Worm (Caenorhabditis elegans) whole organism, late embryonic: ENCODE measurements around the gene Y37D8A.25.

Experiments
- K09A11.1 ChIP-seq: sonication (generic microtip); optimal IDR thresholded peaks from 2 replicates; lab custom pipeline; 2017; ENCODE audit warnings: antibody characterized with exemption, mild to moderate bottlenecking, missing genetic modification characterization, missing compliant biosample characterization; ENCODE audit not compliant: insufficient read depth
- T23F11.4 ChIP-seq: fragments of 200-800 bp; sonication (Bioruptor generic); optimal IDR thresholded peaks from 2 replicates; lab custom pipeline; 2018; ENCODE audit warnings: mild to moderate bottlenecking, missing genetic modification characterization, missing compliant biosample characterization
- ceh-14 ChIP-seq: sonication (generic microtip); optimal IDR thresholded peaks from 2 replicates; lab custom pipeline; 2016; ENCODE audit warnings: missing genotype, missing genetic modification characterization, missing compliant biosample characterization
- ceh-2 ChIP-seq: sonication (generic microtip); optimal IDR thresholded peaks from 2 replicates; lab custom pipeline; 2016; ENCODE audit warnings: missing genotype, missing genetic modification characterization, missing compliant biosample characterization
- ceh-24 ChIP-seq: sonication (generic microtip); optimal IDR thresholded peaks from 2 replicates; lab custom pipeline; 2016; ENCODE audit warnings: mild to moderate bottlenecking, missing genetic modification characterization, missing compliant biosample characterization
- ceh-30 ChIP-seq: fragments of 150-350 bp; optimal IDR thresholded peaks from 2 replicates; lab custom pipeline; 2014; ENCODE audit warnings: missing biosample characterization, missing genetic modification characterization
- ceh-31 ChIP-seq: sonication (generic microtip); optimal IDR thresholded peaks from 2 replicates; lab custom pipeline; 2016; ENCODE audit warnings: missing genetic modification characterization, missing compliant biosample characterization
- ceh-45 ChIP-seq: fragments of 200-800 bp; sonication (Bioruptor generic); IDR thresholded peaks from 2 replicates; pipeline ENCODE4 v1.3.6; 2022; ENCODE audit warnings: missing genetic modification reagents, missing genetic modification characterization, missing compliant biosample characterization
- ceh-9 ChIP-seq: sonication (generic microtip); optimal IDR thresholded peaks from 2 replicates; lab custom pipeline; 2016; ENCODE audit warnings: mild to moderate bottlenecking, missing genetic modification characterization, inconsistent platforms, missing compliant biosample characterization
- che-1 ChIP-seq: sonication (generic microtip); optimal IDR thresholded peaks from 2 replicates; lab custom pipeline; 2016; ENCODE audit warnings: mild to moderate bottlenecking, missing genetic modification characterization, missing compliant biosample characterization
- elt-2 ChIP-seq: sonication (generic microtip); optimal IDR thresholded peaks from 2 replicates; lab custom pipeline; 2016; ENCODE audit warnings: missing genetic modification reagents, missing genetic modification characterization, missing compliant biosample characterization
- elt-4 ChIP-seq: sonication (generic microtip); optimal IDR thresholded peaks from 2 replicates; lab custom pipeline; 2016; ENCODE audit warnings: missing genetic modification characterization, missing compliant biosample characterization
- ets-4 ChIP-seq: sonication (generic microtip); optimal IDR thresholded peaks from 2 replicates; lab custom pipeline; 2016; ENCODE audit warnings: missing genetic modification characterization, missing compliant biosample characterization
- fax-1 ChIP-seq: sonication (generic microtip); optimal IDR thresholded peaks from 2 replicates; lab custom pipeline; 2016; ENCODE audit warnings: missing genotype, missing genetic modification characterization, missing compliant biosample characterization
- fkh-10 ChIP-seq: fragments of 150-350 bp; optimal IDR thresholded peaks from 2 replicates; lab custom pipeline; 2014; ENCODE audit warnings: missing biosample characterization, missing genetic modification reagents, missing genetic modification characterization
- hlh-15 ChIP-seq: sonication (generic microtip); optimal IDR thresholded peaks from 2 replicates; lab custom pipeline; 2016; ENCODE audit warnings: missing genetic modification characterization, missing compliant biosample characterization
- hlh-30 ChIP-seq: sonication (generic microtip); optimal IDR thresholded peaks from 2 replicates; lab custom pipeline; 2017; ENCODE audit warnings: antibody characterized with exemption, missing genetic modification characterization, missing compliant biosample characterization; ENCODE audit not compliant: insufficient read depth
- hlh-6 ChIP-seq: sonication (generic microtip); optimal IDR thresholded peaks from 2 replicates; lab custom pipeline; 2016; ENCODE audit warnings: missing genotype, missing genetic modification characterization, missing compliant biosample characterization
- mec-3 ChIP-seq: sonication (generic microtip); optimal IDR thresholded peaks from 2 replicates; lab custom pipeline; 2016; ENCODE audit warnings: borderline replicate concordance, missing genetic modification characterization, missing compliant biosample characterization
- nfya-1 ChIP-seq: sonication (generic microtip); optimal IDR thresholded peaks from 2 replicates; lab custom pipeline; 2017; ENCODE audit warnings: missing genetic modification characterization, mild to moderate bottlenecking, missing compliant biosample characterization, antibody characterized with exemption, moderate library complexity
- nhr-11 ChIP-seq: fragments of 150-350 bp; optimal IDR thresholded peaks from 2 replicates; lab custom pipeline; 2014; ENCODE audit warnings: missing biosample characterization, missing genetic modification characterization
- npax-4 ChIP-seq: sonication (generic microtip); optimal IDR thresholded peaks from 2 replicates; lab custom pipeline; 2016; ENCODE audit warnings: missing genetic modification characterization, missing compliant biosample characterization
- pha-2 ChIP-seq: sonication (generic microtip); optimal IDR thresholded peaks from 2 replicates; lab custom pipeline; 2017; ENCODE audit warnings: mild to moderate bottlenecking, missing genetic modification characterization, missing compliant biosample characterization
- pha-4 ChIP-seq: fragments of 150-350 bp; optimal IDR thresholded peaks from 2 replicates; lab custom pipeline; 2018; ENCODE audit warnings: missing biosample characterization, missing genetic modification reagents, missing genetic modification characterization
- pqm-1 ChIP-seq: sonication (generic microtip); optimal IDR thresholded peaks from 2 replicates; lab custom pipeline; 2016; ENCODE audit warnings: missing genetic modification characterization, missing compliant biosample characterization
- ref-2 ChIP-seq: sonication (generic microtip); optimal IDR thresholded peaks from 2 replicates; lab custom pipeline; 2016; ENCODE audit warnings: missing genetic modification characterization, missing compliant biosample characterization
- rnt-1 ChIP-seq: sonication (generic microtip); optimal IDR thresholded peaks from 2 replicates; lab custom pipeline; 2016; ENCODE audit warnings: missing genetic modification characterization, missing compliant biosample characterization
- sdc-2 ChIP-seq: sonication (generic microtip); optimal IDR thresholded peaks from 2 replicates; lab custom pipeline; 2016; ENCODE audit warnings: missing genotype, missing genetic modification characterization, missing compliant biosample characterization
- syd-9 ChIP-seq: sonication (generic microtip); optimal IDR thresholded peaks from 2 replicates; lab custom pipeline; 2016; ENCODE audit warnings: mild to moderate bottlenecking, missing genetic modification characterization, moderate library complexity, missing compliant biosample characterization
- unc-3 ChIP-seq, 2 experiments: fragments of 200-800 bp in 1 of 2; sonication (Bioruptor generic) in 1 of 2; sonication (generic microtip) in 1 of 2; conservative IDR thresholded peaks in 1 of 2; optimal IDR thresholded peaks in 1 of 2; 2 replicates each; pipeline versions ENCODE4 v1.3.6 to Lab custom; 2016 to 2022; ENCODE audit warnings: missing compliant biosample characterization in 2 of 2, missing genetic modification characterization in 2 of 2, missing genetic modification reagents in 1 of 2
- unc-42 ChIP-seq: sonication (generic microtip); optimal IDR thresholded peaks from 2 replicates; lab custom pipeline; 2016; ENCODE audit warnings: missing genotype, missing genetic modification characterization, missing compliant biosample characterization
- zip-5 ChIP-seq: sonication (generic microtip); optimal IDR thresholded peaks from 2 replicates; lab custom pipeline; 2016; ENCODE audit warnings: missing genetic modification characterization, missing compliant biosample characterization
- ztf-16 ChIP-seq: sonication (generic microtip); optimal IDR thresholded peaks from 2 replicates; lab custom pipeline; 2017; ENCODE audit warnings: missing genetic modification characterization, missing compliant biosample characterization

Y37D8A.25 gene

DNA sequence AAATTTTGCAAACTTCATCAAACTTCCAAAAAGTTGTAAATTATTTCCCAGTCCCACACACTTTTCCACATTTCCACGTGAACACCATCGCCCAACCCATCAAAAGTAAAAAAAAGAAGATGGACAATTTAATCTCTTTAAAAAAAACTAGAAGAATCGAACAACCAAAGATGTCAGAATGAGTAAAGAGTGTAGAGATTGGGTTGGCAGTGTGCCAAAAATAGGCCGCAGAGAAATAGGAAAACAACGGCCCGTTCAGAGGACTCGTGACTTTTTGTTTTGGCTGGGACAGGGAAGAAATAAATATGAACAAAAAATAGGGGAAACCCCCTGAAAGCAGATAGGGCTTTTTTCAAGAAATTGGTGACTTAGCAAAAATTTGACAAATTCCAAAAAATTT, 22.8 kb upstream of the Y37D8A.25 start:
- TF ChIP-seq ets-4 (tag; lab: Kevin White, UChicago) (no peak), ceh-9 (tag; lab: Kevin White, UChicago) (no peak), elt-4 (tag; lab: Kevin White, UChicago) (no peak), syd-9 (tag; lab: Kevin White, UChicago) (no peak), ceh-14 (tag; lab: Kevin White, UChicago) (no peak), ref-2 (tag; lab: Kevin White, UChicago) (no peak), K09A11.1 (no peak), ceh-24 (tag; lab: Kevin White, UChicago) (no peak), unc-3 (GFP tag; conservative IDR thresholded peaks at IDR 0.05; lab: Robert Waterston, UW) (no peak), unc-3 (tag; optimal IDR thresholded peaks at IDR 0.05; lab: Kevin White, UChicago) (no peak), ztf-16 (tag; lab: Kevin White, UChicago) (no peak), mec-3 (tag; lab: Kevin White, UChicago) (no peak), pha-2 (tag; lab: Kevin White, UChicago) (no peak)
- TF ChIP-seq, all 69 proteins: peak for 0

DNA sequence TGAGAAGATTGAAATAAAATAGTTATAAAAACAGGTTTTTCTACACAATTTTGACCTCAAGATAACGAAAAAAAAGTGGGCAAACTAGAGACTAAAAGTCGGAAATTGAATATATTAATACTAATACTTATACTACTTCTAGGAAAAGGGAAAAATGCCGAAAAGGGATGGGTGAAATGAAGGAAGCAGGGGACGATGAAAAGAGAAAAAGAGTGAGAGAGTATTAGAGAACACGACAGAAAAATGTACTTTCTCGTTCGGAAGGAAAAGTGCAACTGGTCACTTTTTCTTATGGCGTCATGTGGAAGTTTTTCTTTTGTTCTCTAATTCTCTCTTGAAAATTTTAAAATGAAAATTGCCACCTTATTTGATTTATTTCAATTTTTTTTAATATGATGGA, 21.3 kb upstream of the Y37D8A.25 start:
- no peak for TF ChIP-seq nfya-1 (tag; lab: Kevin White, UChicago)
- TF ChIP-seq unc-42 (tag; lab: Kevin White, UChicago) = peak; percentile 22

DNA sequence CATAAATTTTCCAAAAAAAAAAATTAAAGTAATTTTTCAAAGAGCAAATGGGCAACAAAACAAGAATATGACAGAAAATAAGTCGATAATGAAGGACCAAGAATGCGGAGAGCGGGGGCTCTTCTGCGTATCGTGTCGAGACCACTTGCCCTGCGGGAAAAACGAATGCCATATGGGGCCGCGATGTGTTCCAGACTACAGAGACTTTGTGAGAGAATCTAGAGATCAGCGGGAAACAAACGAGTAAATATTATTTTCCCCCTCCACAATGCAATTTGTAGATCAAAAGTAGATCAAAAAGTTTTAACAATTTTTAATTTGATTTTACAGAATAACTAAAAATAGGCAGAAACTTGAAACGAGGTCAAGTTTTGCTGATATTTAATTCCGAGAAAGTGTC, 20.2 kb upstream of the Y37D8A.25 start:
- no peak for TF ChIP-seq zip-5 (tag; lab: Kevin White, UChicago)
- no peak for TF ChIP-seq npax-4
- no peak for TF ChIP-seq fax-1 (tag; lab: Kevin White, UChicago)
- TF ChIP-seq rnt-1 (tag; lab: Kevin White, UChicago) = no peak
- TF ChIP-seq hlh-15 = no peak
- no peak for TF ChIP-seq hlh-6 (tag; lab: Kevin White, UChicago)
- no peak for TF ChIP-seq nhr-11 (tag; lab: Kevin White, UChicago)
- TF ChIP-seq elt-4 (tag; lab: Kevin White, UChicago) = no peak
- TF ChIP-seq pha-4 (tag; lab: Kevin White, UChicago) = no peak
- no peak for TF ChIP-seq ceh-31 (tag; lab: Kevin White, UChicago)
- no peak for TF ChIP-seq che-1 (tag; lab: Kevin White, UChicago)
- TF ChIP-seq ztf-16 (tag; lab: Kevin White, UChicago) = no peak
- no peak for TF ChIP-seq elt-2
- TF ChIP-seq fkh-10 (GFP tag; lab: Kevin White, UChicago) = no peak
- TF ChIP-seq ceh-2 (tag; lab: Kevin White, UChicago) = no peak

DNA sequence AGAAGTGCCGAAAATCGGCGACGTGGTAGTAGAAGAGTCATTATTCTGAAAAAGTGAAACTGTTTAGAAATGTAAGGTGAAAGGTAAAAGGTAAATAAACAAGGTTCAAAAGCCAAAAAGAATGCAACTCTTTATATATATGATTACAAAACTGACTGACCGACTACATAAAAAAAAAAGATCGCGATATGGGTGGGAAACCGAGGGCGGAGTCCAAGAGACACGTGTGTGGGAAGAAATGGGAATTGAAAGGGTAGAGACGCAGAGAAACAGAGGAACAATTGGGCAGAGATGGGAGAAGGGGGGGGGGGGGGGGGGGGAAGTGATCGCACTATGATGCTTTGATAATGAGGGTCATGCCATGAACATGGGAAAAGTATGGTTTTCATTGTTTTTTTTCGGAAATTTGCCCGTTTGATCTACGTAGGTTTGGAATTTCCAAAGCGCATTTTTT, 18.9 kb upstream of the Y37D8A.25 start, which contains the start of gene Y37D8A.4:
Gene Y37D8A.4 (minus strand): TSS at position 51 of the 454 bp plus-strand sequence.
- TF ChIP-seq ceh-30 = no peak
- no peak for TF ChIP-seq nhr-11 (tag; lab: Kevin White, UChicago)
- TF ChIP-seq T23F11.4 (GFP tag; lab: Kevin White, UChicago) = peak; percentile 0
- TF ChIP-seq hlh-30 (tag; lab: Kevin White, UChicago) = no peak
- TF ChIP-seq elt-2 = peak; percentile 2

DNA sequence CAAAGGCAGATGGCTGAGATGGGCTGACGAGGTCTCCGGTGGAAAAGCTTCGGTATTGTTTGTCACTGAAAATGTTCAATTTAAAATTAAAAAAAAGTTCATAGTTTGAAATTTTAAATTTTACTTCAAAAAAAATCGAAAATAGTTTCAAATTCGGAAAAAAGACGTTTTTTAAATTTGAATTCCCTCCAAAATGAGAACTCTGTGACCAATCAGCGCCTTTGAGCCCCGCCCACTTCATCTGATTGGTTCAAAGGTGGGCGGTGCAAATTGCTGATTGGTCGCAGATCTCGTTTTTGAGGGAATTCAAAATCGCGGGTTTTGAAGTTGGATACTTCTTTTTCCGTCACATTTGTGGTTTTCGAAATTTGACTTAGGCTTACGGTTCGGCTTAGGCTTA, 18.2 kb upstream of the Y37D8A.25 start:
- no peak for TF ChIP-seq ceh-45 (GFP tag; lab: Robert Waterston, UW)
- no peak for TF ChIP-seq unc-42 (tag; lab: Kevin White, UChicago)
- TF ChIP-seq sdc-2 (tag; lab: Kevin White, UChicago) = no peak
- no peak for TF ChIP-seq che-1 (tag; lab: Kevin White, UChicago)
- no peak for TF ChIP-seq pqm-1 (tag; lab: Kevin White, UChicago)
- TF ChIP-seq elt-2 = no peak
- TF ChIP-seq nfya-1 (tag; lab: Kevin White, UChicago) = peak; percentile 93
- TF ChIP-seq, all 69 proteins: peak for 1
